Fruit fly (Drosophila melanogaster): ENCODE results near the gene CG12576.

DNA sequence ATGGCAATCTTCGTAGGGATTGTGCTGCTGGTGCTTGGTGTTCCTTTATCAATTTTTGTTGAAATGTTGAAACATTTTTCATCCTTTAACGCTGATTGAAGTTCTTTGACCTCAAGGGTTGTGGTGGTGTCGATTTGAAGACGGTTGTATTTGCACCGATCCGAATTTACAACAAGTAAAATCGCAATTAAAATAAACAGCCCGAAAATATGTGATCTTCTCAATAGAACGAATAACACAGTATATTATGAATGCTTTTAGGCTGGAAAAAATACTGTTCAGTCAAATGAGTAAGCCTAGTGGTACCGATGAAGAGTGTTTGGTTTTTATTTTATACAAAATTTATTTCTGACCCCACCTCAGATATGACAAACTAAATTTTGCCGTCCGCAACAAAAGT, 39.1 kb downstream of the CG12576 start:
- TF ChIP-seq pad (GFP tag; optimal IDR thresholded peaks at IDR 0.05) (no peak), cnc (optimal IDR thresholded peaks at IDR 0.05) (no peak), Clk (GFP tag; optimal IDR thresholded peaks at IDR 0.05) (no peak)
